Worm (Caenorhabditis elegans): ENCODE results near the gene T13B5.9.
A peak's percentile ranks its signal among the peaks of the same experiment; 100 is the strongest.

T13B5.9 gene

ce11 chrII:1134314-1135108, 30.2 kb upstream of the T13B5.9 start:
- peak; percentile 62; the same call in 1 of the 2 replicates for TF ChIP-seq ztf-23 (GFP tag; IDR thresholded peaks at IDR 0.05)
- 0 out of 2 replicates have a peak, but pooled peaks have one; percentile 7 for TF ChIP-seq T22C8.4 (GFP tag; IDR thresholded peaks at IDR 0.05)
- TF ChIP-seq klf-2 (GFP tag; conservative IDR thresholded peaks at IDR 0.05): 0 out of 2 replicates have a peak, but pooled peaks have one; percentile 42
- 0 out of 2 replicates have a peak, but pooled peaks have one; percentile 44 for TF ChIP-seq flt-1 (GFP tag; IDR thresholded peaks at IDR 0.05)
- TF ChIP-seq cog-1 (tag; optimal IDR thresholded peaks at IDR 0.05): peak; percentile 5

ce11 chrII:1133295-1133694, 29.0 kb upstream of the T13B5.9 start:
- no peak for TF ChIP-seq tab-1 (GFP tag; IDR thresholded peaks at IDR 0.05)
- TF ChIP-seq T22C8.4 (GFP tag; IDR thresholded peaks at IDR 0.05): no peak
- no peak for TF ChIP-seq flt-1 (GFP tag; IDR thresholded peaks at IDR 0.05)
- TF ChIP-seq med-1 (GFP tag; optimal IDR thresholded peaks at IDR 0.05; ENCODE audit: insufficient read depth): no peak
- no peak for TF ChIP-seq klf-2 (GFP tag; conservative IDR thresholded peaks at IDR 0.05)
- no peak for TF ChIP-seq ztf-29 (GFP tag; IDR thresholded peaks at IDR 0.05)
- TF ChIP-seq ztf-23 (GFP tag; IDR thresholded peaks at IDR 0.05): no peak
- TF ChIP-seq ref-1 (GFP tag; conservative IDR thresholded peaks at IDR 0.05): no peak
- no peak for TF ChIP-seq cog-1 (tag; optimal IDR thresholded peaks at IDR 0.05)

- TF ChIP-seq klf-2 (GFP tag; conservative IDR thresholded peaks at IDR 0.05): no peak
- no peak for TF ChIP-seq flt-1 (GFP tag; IDR thresholded peaks at IDR 0.05)
- no peak for TF ChIP-seq ztf-23 (GFP tag; IDR thresholded peaks at IDR 0.05)
- TF ChIP-seq tab-1 (GFP tag; IDR thresholded peaks at IDR 0.05): no peak
- TF ChIP-seq med-1 (GFP tag; optimal IDR thresholded peaks at IDR 0.05; ENCODE audit: insufficient read depth): no peak
- no peak for TF ChIP-seq T22C8.4 (GFP tag; IDR thresholded peaks at IDR 0.05)
- TF ChIP-seq ref-1 (GFP tag; conservative IDR thresholded peaks at IDR 0.05): no peak
- TF ChIP-seq ztf-29 (GFP tag; IDR thresholded peaks at IDR 0.05): no peak
- TF ChIP-seq cog-1 (tag; optimal IDR thresholded peaks at IDR 0.05): no peak
These were observed 28.4 kb upstream of the T13B5.9 start for ce11 chrII:1132750-1133149.

- TF ChIP-seq cog-1 (tag; optimal IDR thresholded peaks at IDR 0.05) (no peak), flt-1 (GFP tag; IDR thresholded peaks at IDR 0.05) (no peak), ztf-23 (GFP tag; IDR thresholded peaks at IDR 0.05) (no peak), ztf-29 (GFP tag; IDR thresholded peaks at IDR 0.05) (no peak), tab-1 (GFP tag; IDR thresholded peaks at IDR 0.05) (no peak), ref-1 (GFP tag; conservative IDR thresholded peaks at IDR 0.05) (no peak), klf-2 (GFP tag; conservative IDR thresholded peaks at IDR 0.05) (no peak), med-1 (GFP tag; optimal IDR thresholded peaks at IDR 0.05; ENCODE audit: insufficient read depth) (no peak), T22C8.4 (GFP tag; IDR thresholded peaks at IDR 0.05) (no peak)
These were observed 27.5 kb upstream of the T13B5.9 start for ce11 chrII:1131821-1132220.

ce11 chrII:1131367-1131766, 27.1 kb upstream of the T13B5.9 start:
- TF ChIP-seq med-1 (GFP tag; optimal IDR thresholded peaks at IDR 0.05; ENCODE audit: insufficient read depth) (no peak), ztf-23 (GFP tag; IDR thresholded peaks at IDR 0.05) (no peak), ref-1 (GFP tag; conservative IDR thresholded peaks at IDR 0.05) (no peak), tab-1 (GFP tag; IDR thresholded peaks at IDR 0.05) (no peak), ztf-29 (GFP tag; IDR thresholded peaks at IDR 0.05) (no peak), cog-1 (tag; optimal IDR thresholded peaks at IDR 0.05) (no peak), klf-2 (GFP tag; conservative IDR thresholded peaks at IDR 0.05) (no peak), flt-1 (GFP tag; IDR thresholded peaks at IDR 0.05) (no peak), T22C8.4 (GFP tag; IDR thresholded peaks at IDR 0.05) (no peak)

ce11 chrII:1130241-1130640, 25.9 kb upstream of the T13B5.9 start:
- TF ChIP-seq ztf-23 (GFP tag; IDR thresholded peaks at IDR 0.05) (no peak), flt-1 (GFP tag; IDR thresholded peaks at IDR 0.05) (no peak), ztf-29 (GFP tag; IDR thresholded peaks at IDR 0.05) (no peak), ref-1 (GFP tag; conservative IDR thresholded peaks at IDR 0.05) (no peak), cog-1 (tag; optimal IDR thresholded peaks at IDR 0.05) (no peak), T22C8.4 (GFP tag; IDR thresholded peaks at IDR 0.05) (no peak), klf-2 (GFP tag; conservative IDR thresholded peaks at IDR 0.05) (no peak), tab-1 (GFP tag; IDR thresholded peaks at IDR 0.05) (no peak), med-1 (GFP tag; optimal IDR thresholded peaks at IDR 0.05; ENCODE audit: insufficient read depth) (no peak)

ce11 chrII:1127676-1128075, 23.4 kb upstream of the T13B5.9 start, which contains the start of gene taf-6.1:
Gene taf-6.1 (plus strand): TSS chrII:1127976.
- TF ChIP-seq klf-2 (GFP tag; conservative IDR thresholded peaks at IDR 0.05) (no peak), med-1 (GFP tag; optimal IDR thresholded peaks at IDR 0.05; ENCODE audit: insufficient read depth) (no peak), ztf-29 (GFP tag; IDR thresholded peaks at IDR 0.05) (no peak), tab-1 (GFP tag; IDR thresholded peaks at IDR 0.05) (no peak), T22C8.4 (GFP tag; IDR thresholded peaks at IDR 0.05) (no peak), ref-1 (GFP tag; conservative IDR thresholded peaks at IDR 0.05) (no peak), cog-1 (tag; optimal IDR thresholded peaks at IDR 0.05) (no peak), ztf-23 (GFP tag; IDR thresholded peaks at IDR 0.05) (no peak), flt-1 (GFP tag; IDR thresholded peaks at IDR 0.05) (no peak)

ce11 chrII:1126472-1126871, 22.2 kb upstream of the T13B5.9 start:
- TF ChIP-seq ztf-23 (GFP tag; IDR thresholded peaks at IDR 0.05): no peak
- TF ChIP-seq tab-1 (GFP tag; IDR thresholded peaks at IDR 0.05): no peak
- TF ChIP-seq ztf-29 (GFP tag; IDR thresholded peaks at IDR 0.05): no peak
- no peak for TF ChIP-seq ref-1 (GFP tag; conservative IDR thresholded peaks at IDR 0.05)
- no peak for TF ChIP-seq T22C8.4 (GFP tag; IDR thresholded peaks at IDR 0.05)
- TF ChIP-seq cog-1 (tag; optimal IDR thresholded peaks at IDR 0.05): no peak
- no peak for TF ChIP-seq flt-1 (GFP tag; IDR thresholded peaks at IDR 0.05)
- TF ChIP-seq klf-2 (GFP tag; conservative IDR thresholded peaks at IDR 0.05): no peak
- no peak for TF ChIP-seq med-1 (GFP tag; optimal IDR thresholded peaks at IDR 0.05; ENCODE audit: insufficient read depth)

- TF ChIP-seq ztf-29 (GFP tag; IDR thresholded peaks at IDR 0.05): no peak
- TF ChIP-seq klf-2 (GFP tag; conservative IDR thresholded peaks at IDR 0.05): no peak
- TF ChIP-seq T22C8.4 (GFP tag; IDR thresholded peaks at IDR 0.05): no peak
- no peak for TF ChIP-seq flt-1 (GFP tag; IDR thresholded peaks at IDR 0.05)
- TF ChIP-seq ztf-23 (GFP tag; IDR thresholded peaks at IDR 0.05): no peak
- no peak for TF ChIP-seq ref-1 (GFP tag; conservative IDR thresholded peaks at IDR 0.05)
- no peak for TF ChIP-seq cog-1 (tag; optimal IDR thresholded peaks at IDR 0.05)
- no peak for TF ChIP-seq tab-1 (GFP tag; IDR thresholded peaks at IDR 0.05)
- TF ChIP-seq med-1 (GFP tag; optimal IDR thresholded peaks at IDR 0.05; ENCODE audit: insufficient read depth): no peak
These were observed 20.4 kb upstream of the T13B5.9 start for ce11 chrII:1124757-1125156.
